Worm (Caenorhabditis elegans): Measurements from ENCODE around the gene Y60A3A.21.

ce11 chrV:19987684-19988083 lies 24.1 kb upstream of the Y60A3A.21 start, which contains the start of gene sri-67:
- TF ChIP-seq unc-62 (GFP tag; optimal IDR thresholded peaks at IDR 0.05 in 1 of 2) = no peak
- TF ChIP-seq unc-62 (tag; optimal IDR thresholded peaks at IDR 0.05) = no peak
- no peak for TF ChIP-seq ctbp-1 (GFP tag; IDR thresholded peaks at IDR 0.05)
- TF ChIP-seq skn-1 (tag; optimal IDR thresholded peaks at IDR 0.05) = no peak
- TF ChIP-seq aly-2 (tag; optimal IDR thresholded peaks at IDR 0.05) = no peak
- TF ChIP-seq nhr-11 (tag; optimal IDR thresholded peaks at IDR 0.05) = no peak
- no peak for TF ChIP-seq lin-13 (GFP tag; optimal IDR thresholded peaks at IDR 0.05)

Data from whole organism, L4 larva.